Fruit fly (Drosophila melanogaster): ENCODE results near the gene CG12605.

- TF ChIP-seq Eip75B (GFP tag; optimal IDR thresholded peaks at IDR 0.05) (no peak), CG34406 (GFP tag; optimal IDR thresholded peaks at IDR 0.05) (no peak), CG16779 (tag; optimal IDR thresholded peaks at IDR 0.05) (no peak)
Observed at dm6 chr3L:3942241-3943028, 22.1 kb downstream of the CG12605 start, which contains the start of the genes CG10863 and CG14982.

All from whole organism, prepupa.